Fruit fly (Drosophila melanogaster): ENCODE measurements around the gene COX5A.
A peak's percentile ranks its signal among the peaks of the same experiment; 100 is the strongest.

Gene COX5A

DNA sequence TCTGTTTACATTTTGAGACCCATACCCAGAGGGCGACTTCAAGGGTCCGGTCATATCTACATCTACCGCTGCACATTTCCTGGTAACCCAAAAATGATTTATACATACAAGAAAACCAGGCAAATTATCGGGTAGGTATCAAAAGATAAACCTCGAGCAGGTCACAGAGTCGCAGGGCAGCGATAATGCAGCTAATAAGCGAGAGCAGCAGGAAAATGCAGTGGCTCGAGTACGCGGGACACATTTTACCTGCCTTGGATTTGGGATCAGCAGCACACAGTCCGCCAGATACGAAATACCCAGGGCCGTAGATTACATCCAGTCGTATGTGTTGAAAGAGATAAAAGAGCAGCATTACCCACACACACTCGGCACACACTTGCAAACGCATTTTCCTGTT, 44.0 kb upstream of the COX5A start:
- TF ChIP-seq Jra (GFP tag; optimal IDR thresholded peaks at IDR 0.05) (no peak), pan (optimal IDR thresholded peaks at IDR 0.05) (no peak)

dm6 chr3R:11776068-11776767, 42.9 kb upstream of the COX5A start:
- TF ChIP-seq pan (optimal IDR thresholded peaks at IDR 0.05) = no peak
- peak; percentile 14 for TF ChIP-seq Vsx2 (GFP tag; optimal IDR thresholded peaks at IDR 0.05; ENCODE audit: partially characterized antibody)

- no peak for TF ChIP-seq N (GFP tag; optimal IDR thresholded peaks at IDR 0.05)
- peak in 1 of 2 experiments; percentile 2 for TF ChIP-seq foxo (GFP tag; optimal IDR thresholded peaks at IDR 0.05)
- no peak for TF ChIP-seq br (GFP tag; optimal IDR thresholded peaks at IDR 0.05)
Measured at dm6 chr3R:11777058-11777457, 42.1 kb upstream of the COX5A start.

- TF ChIP-seq Mio (GFP tag; optimal IDR thresholded peaks at IDR 0.05) (no peak), Abd-B (GFP tag; optimal IDR thresholded peaks at IDR 0.05) (no peak), psq (GFP tag; optimal IDR thresholded peaks at IDR 0.05) (peak; percentile 67), h (GFP tag; optimal IDR thresholded peaks at IDR 0.05) (no peak), fru (GFP tag; optimal IDR thresholded peaks at IDR 0.05) (peak; percentile 98), jim (GFP tag; optimal IDR thresholded peaks at IDR 0.05) (no peak), sage (GFP tag; optimal IDR thresholded peaks at IDR 0.05) (no peak), br (GFP tag; optimal IDR thresholded peaks at IDR 0.05) (peak; percentile 16), tai (GFP tag; optimal IDR thresholded peaks at IDR 0.05) (no peak), ey (GFP tag; optimal IDR thresholded peaks at IDR 0.05) (peak; percentile 44), CG32264 (GFP tag; optimal IDR thresholded peaks at IDR 0.05) (no peak), Hr78 (GFP tag; optimal IDR thresholded peaks at IDR 0.05) (no peak), Jra (GFP tag; optimal IDR thresholded peaks at IDR 0.05) (no peak), HLH106 (tag; optimal IDR thresholded peaks at IDR 0.05) (peak; percentile 55), dl (GFP tag; optimal IDR thresholded peaks at IDR 0.05; ENCODE audit: insufficient read depth in 1 of 2, partially characterized antibody in 2 of 2) (no peak), Vsx2 (GFP tag; optimal IDR thresholded peaks at IDR 0.05; ENCODE audit: partially characterized antibody) (no peak), Rel (GFP tag; optimal IDR thresholded peaks at IDR 0.05) (no peak), Rel (tag; optimal IDR thresholded peaks at IDR 0.05) (no peak), foxo (GFP tag; optimal IDR thresholded peaks at IDR 0.05) (peak; percentile 3 to 52), rgr (GFP tag; optimal IDR thresholded peaks at IDR 0.05) (peak; percentile 57), Dfd (GFP tag; optimal IDR thresholded peaks at IDR 0.05) (no peak), sv (GFP tag; optimal IDR thresholded peaks at IDR 0.05) (peak; percentile 78), GATAd (GFP tag; optimal IDR thresholded peaks at IDR 0.05) (no peak), Sp1 (GFP tag; optimal IDR thresholded peaks at IDR 0.05) (peak; percentile 70), usp (GFP tag; optimal IDR thresholded peaks at IDR 0.05) (no peak), lola (GFP tag; optimal IDR thresholded peaks at IDR 0.05) (no peak), dsf (GFP tag; optimal IDR thresholded peaks at IDR 0.05; ENCODE audit: borderline replicate concordance) (no peak), brk (GFP tag; optimal IDR thresholded peaks at IDR 0.05) (peak; percentile 15), OdsH (GFP tag; optimal IDR thresholded peaks at IDR 0.05) (peak; percentile 61), dmrt93B (GFP tag; optimal IDR thresholded peaks at IDR 0.05) (peak; percentile 64), N (GFP tag; optimal IDR thresholded peaks at IDR 0.05) (no peak), woc (GFP tag; optimal IDR thresholded peaks at IDR 0.05) (peak; percentile 79), CrebA (GFP tag; optimal IDR thresholded peaks at IDR 0.05; ENCODE audit: borderline replicate concordance) (no peak), Hnf4 (GFP tag; optimal IDR thresholded peaks at IDR 0.05) (no peak), Myc (optimal IDR thresholded peaks at IDR 0.05) (no peak), Hr83 (GFP tag; optimal IDR thresholded peaks at IDR 0.05; ENCODE audit: poor library complexity, severe bottlenecking) (no peak), pan (optimal IDR thresholded peaks at IDR 0.05) (peak; percentile 83), Dif (GFP tag; optimal IDR thresholded peaks at IDR 0.05; ENCODE audit: partially characterized antibody) (no peak), CG9705 (GFP tag; optimal IDR thresholded peaks at IDR 0.05) (no peak)
Measured at dm6 chr3R:11778012-11778865, 40.9 kb upstream of the COX5A start.
